Fruit fly (Drosophila melanogaster) whole organism, embryonic: Measurements from ENCODE around the gene Mtpalpha.

ENCODE experiments used
- Awh ChIP-seq: fragments of 200-800 bp; sonication (Bioruptor generic); IDR thresholded peaks from 2 replicates; pipeline ENCODE4, ENCODE4 v1.3.6; 2022; ENCODE audit warnings: missing biosample characterization, missing genetic modification characterization
- CG10366 ChIP-seq: fragments of 200-800 bp; sonication (Bioruptor generic); IDR thresholded peaks from 2 replicates; pipeline ENCODE4 v1.3.6; 2022; ENCODE audit warnings: missing biosample characterization, missing genetic modification characterization
- CG11560 ChIP-seq: fragments of 200-800 bp; sonication (Bioruptor generic); IDR thresholded peaks from 3 replicates; pipeline ENCODE4 v1.3.6; 2022; ENCODE audit warnings: missing biosample characterization, missing genetic modification characterization
- CG13894 ChIP-seq: fragments of 200-800 bp; sonication (Bioruptor generic); optimal IDR thresholded peaks from 3 replicates; lab custom pipeline; 2018; ENCODE audit warnings: missing biosample characterization, mild to moderate bottlenecking, missing genetic modification characterization, moderate library complexity
- CG15479 ChIP-seq: fragments of 200-800 bp; sonication (Bioruptor generic); optimal IDR thresholded peaks from 3 replicates; lab custom pipeline; 2019; ENCODE audit warnings: missing biosample characterization, mild to moderate bottlenecking, missing genetic modification characterization, moderate library complexity
- CG16863 ChIP-seq: fragments of 200-800 bp; sonication (Bioruptor generic); optimal IDR thresholded peaks from 3 replicates; lab custom pipeline; 2016; ENCODE audit warnings: missing biosample characterization, missing genetic modification characterization
- CG2202 ChIP-seq: fragments of 200-800 bp; sonication (Bioruptor generic); optimal IDR thresholded peaks from 2 replicates; lab custom pipeline; 2018; ENCODE audit warnings: missing biosample characterization, mild to moderate bottlenecking, missing genetic modification characterization
- CG2712 ChIP-seq: fragments of 200-800 bp; optimal IDR thresholded peaks from 3 replicates; lab custom pipeline; 2019; ENCODE audit warnings: missing biosample characterization, mild to moderate bottlenecking, missing genetic modification characterization, moderate library complexity
- CG3065 ChIP-seq: fragments of 200-800 bp; sonication (Bioruptor generic); optimal IDR thresholded peaks from 2 replicates; lab custom pipeline; 2016; ENCODE audit warnings: missing biosample characterization, missing genetic modification characterization
- CG3163 ChIP-seq: fragments of 200-800 bp; sonication (Bioruptor generic); optimal IDR thresholded peaks from 3 replicates; lab custom pipeline; 2016; ENCODE audit warnings: missing biosample characterization, missing genetic modification characterization
- CG3281 ChIP-seq: fragments of 200-800 bp; sonication (Bioruptor generic); optimal IDR thresholded peaks from 3 replicates; lab custom pipeline; 2017; ENCODE audit warnings: missing biosample characterization, mild to moderate bottlenecking, missing genetic modification characterization
- CG4424 ChIP-seq: fragments of 200-800 bp; sonication (Bioruptor generic); optimal IDR thresholded peaks from 3 replicates; lab custom pipeline; 2016; ENCODE audit warnings: missing biosample characterization, missing genetic modification characterization
- CG6254 ChIP-seq: fragments of 200-800 bp; sonication (Bioruptor generic); optimal IDR thresholded peaks from 3 replicates; lab custom pipeline; 2017; ENCODE audit warnings: mild to moderate bottlenecking, missing biosample characterization, missing genetic modification reagents, missing genetic modification characterization
- CTCF ChIP-seq: fragments of 200-800 bp; sonication (Bioruptor generic); optimal IDR thresholded peaks from 2 replicates; lab custom pipeline; 2017; ENCODE audit warnings: missing biosample characterization, mild to moderate bottlenecking, missing genetic modification characterization, moderate library complexity
- Doc2 ChIP-seq: fragments of 200-800 bp; sonication (Bioruptor generic); IDR thresholded peaks from 2 replicates; pipeline ENCODE4 v1.3.6; 2022; ENCODE audit warnings: missing biosample characterization, missing genetic modification characterization
- ERR ChIP-seq: fragments of 200-800 bp; sonication (Bioruptor generic); optimal IDR thresholded peaks from 2 replicates; lab custom pipeline; 2016; ENCODE audit warnings: missing biosample characterization, missing genetic modification characterization
- Eip74EF ChIP-seq, 2 experiments: fragments of 200-800 bp in 1 of 2; fragments of >200 bp in 1 of 2; sonication (Bioruptor generic) in 1 of 2; optimal IDR thresholded peaks; 2 replicates each; lab custom pipeline; 2017 to 2019; ENCODE audit warnings: missing biosample characterization in 2 of 2, missing genetic modification characterization in 2 of 2, mild to moderate bottlenecking in 1 of 2, moderate library complexity in 1 of 2
- Elba2 ChIP-seq: fragments of 200-800 bp; sonication (Bioruptor generic); optimal IDR thresholded peaks from 3 replicates; lab custom pipeline; 2016; ENCODE audit warnings: missing biosample characterization, missing genetic modification characterization
- HLH4C ChIP-seq: fragments of 200-800 bp; sonication (Bioruptor generic); IDR thresholded peaks from 3 replicates; pipeline ENCODE4 v1.3.6; 2022; ENCODE audit warnings: missing biosample characterization, missing genetic modification characterization; ENCODE audit not compliant: partially characterized antibody
- HLH54F ChIP-seq: fragments of 200-800 bp; sonication (Bioruptor generic); optimal IDR thresholded peaks from 3 replicates; lab custom pipeline; 2016; ENCODE audit warnings: missing biosample characterization, missing genetic modification characterization
- Lhr ChIP-seq: fragments of 200-800 bp; sonication (Bioruptor generic); optimal IDR thresholded peaks from 3 replicates; lab custom pipeline; 2017; ENCODE audit warnings: mild to moderate bottlenecking, missing biosample characterization, missing genetic modification reagents, missing genetic modification characterization
- NK7.1 ChIP-seq: fragments of 200-800 bp; sonication (Bioruptor generic); optimal IDR thresholded peaks from 3 replicates; lab custom pipeline; 2016; ENCODE audit warnings: missing biosample characterization, missing genetic modification characterization
- Pdp1 ChIP-seq, 2 experiments: fragments of 200-800 bp; sonication (Bioruptor generic); optimal IDR thresholded peaks; 3 replicates each; lab custom pipeline; 2016; ENCODE audit warnings: missing biosample characterization in 2 of 2, missing genetic modification characterization in 2 of 2, mild to moderate bottlenecking in 1 of 2, moderate library complexity in 1 of 2
- Rfx ChIP-seq: fragments of 200-800 bp; sonication (Bioruptor generic); IDR thresholded peaks from 2 replicates; pipeline ENCODE4 v1.3.6; 2022; ENCODE audit warnings: missing biosample characterization, missing genetic modification characterization
- Scr ChIP-seq: fragments of 200-800 bp; sonication (Bioruptor generic); IDR thresholded peaks from 2 replicates; pipeline ENCODE4 v1.3.6; 2022; ENCODE audit warnings: missing biosample characterization, missing genetic modification characterization; ENCODE audit not compliant: partially characterized antibody
- Side ChIP-seq: fragments of 200-800 bp; sonication (Bioruptor generic); optimal IDR thresholded peaks from 2 replicates; lab custom pipeline; 2016; ENCODE audit warnings: missing biosample characterization, missing genetic modification characterization
- Sox100B ChIP-seq: fragments of 200-800 bp; sonication (Bioruptor generic); optimal IDR thresholded peaks from 3 replicates; lab custom pipeline; 2018; ENCODE audit warnings: missing biosample characterization, mild to moderate bottlenecking, missing genetic modification characterization
- Taf1 ChIP-seq: fragments of 200-800 bp; sonication (Bioruptor generic); IDR thresholded peaks from 2 replicates; pipeline ENCODE4 v1.3.6; 2022; ENCODE audit warnings: missing biosample characterization, missing genetic modification characterization
- Usf ChIP-seq: fragments of 200-800 bp; sonication (Bioruptor generic); optimal IDR thresholded peaks from 2 replicates; lab custom pipeline; 2017; ENCODE audit warnings: missing genotype, missing biosample characterization, missing genetic modification characterization
- bigmax ChIP-seq: fragments of 200-800 bp; sonication (Bioruptor generic); optimal IDR thresholded peaks from 2 replicates; lab custom pipeline; 2018; ENCODE audit warnings: missing biosample characterization, mild to moderate bottlenecking, missing genetic modification characterization
- bsh ChIP-seq, 2 experiments: fragments of 200-800 bp; sonication (Bioruptor generic); optimal IDR thresholded peaks; 2 replicates each; lab custom pipeline; 2017 to 2018; ENCODE audit warnings: mild to moderate bottlenecking in 2 of 2, missing biosample characterization in 2 of 2, missing genetic modification characterization in 2 of 2, moderate library complexity in 1 of 2
- cwo ChIP-seq: fragments of 200-800 bp; sonication (Bioruptor generic); optimal IDR thresholded peaks from 3 replicates; lab custom pipeline; 2017; ENCODE audit warnings: missing biosample characterization, missing genetic modification characterization, mild to moderate bottlenecking, moderate library complexity, missing genetic modification reagents
- dimm ChIP-seq: fragments of 200-800 bp; sonication (Bioruptor generic); IDR thresholded peaks from 2 replicates; pipeline ENCODE4 v1.3.6; 2022; ENCODE audit warnings: missing biosample characterization, missing genetic modification characterization
- esg ChIP-seq: fragments of 200-800 bp; sonication (Bioruptor generic); conservative IDR thresholded peaks from 2 replicates; pipeline ENCODE4 v1.3.6; 2022; ENCODE audit warnings: missing biosample characterization, missing genetic modification characterization
- fd3F ChIP-seq: fragments of 200-800 bp; sonication (Bioruptor generic); optimal IDR thresholded peaks from 2 replicates; lab custom pipeline; 2018; ENCODE audit warnings: missing biosample characterization, mild to moderate bottlenecking, missing genetic modification characterization, moderate library complexity
- fu2 ChIP-seq: fragments of 200-800 bp; sonication (Bioruptor generic); optimal IDR thresholded peaks from 2 replicates; lab custom pipeline; 2016; ENCODE audit warnings: missing biosample characterization, missing genetic modification characterization
- gem ChIP-seq: fragments of 200-800 bp; sonication (Bioruptor generic); optimal IDR thresholded peaks from 2 replicates; lab custom pipeline; 2019; ENCODE audit warnings: missing biosample characterization, mild to moderate bottlenecking, missing genetic modification characterization, moderate library complexity
- grn ChIP-seq: fragments of 200-800 bp; sonication (Bioruptor generic); optimal IDR thresholded peaks from 3 replicates; lab custom pipeline; 2017; ENCODE audit warnings: missing biosample characterization, missing genetic modification characterization
- gro ChIP-seq: fragments of 200-800 bp; sonication (Bioruptor generic); optimal IDR thresholded peaks from 2 replicates; lab custom pipeline; 2016; ENCODE audit warnings: missing biosample characterization, missing genetic modification characterization
- inv ChIP-seq: fragments of 200-800 bp; sonication (Bioruptor generic); IDR thresholded peaks from 2 replicates; pipeline ENCODE4 v1.3.6; 2022; ENCODE audit warnings: missing biosample characterization, missing genetic modification characterization; ENCODE audit not compliant: partially characterized antibody
- kah ChIP-seq: fragments of 200-800 bp; sonication (Bioruptor generic); optimal IDR thresholded peaks from 2 replicates; lab custom pipeline; 2018; ENCODE audit warnings: missing biosample characterization, mild to moderate bottlenecking, missing genetic modification characterization
- otp ChIP-seq: fragments of 200-800 bp; sonication (Bioruptor generic); IDR thresholded peaks from 3 replicates; pipeline ENCODE4, ENCODE4 v1.3.6; 2022; ENCODE audit warnings: missing biosample characterization, missing genetic modification characterization
- p53 ChIP-seq: fragments of 200-800 bp; sonication (Bioruptor generic); optimal IDR thresholded peaks from 2 replicates; lab custom pipeline; 2016; ENCODE audit warnings: missing biosample characterization, missing genetic modification characterization
- pros ChIP-seq: fragments of 200-800 bp; sonication (Bioruptor generic); optimal IDR thresholded peaks from 3 replicates; lab custom pipeline; 2019; ENCODE audit warnings: missing biosample characterization, mild to moderate bottlenecking, missing genetic modification characterization, moderate library complexity
- ssp ChIP-seq: fragments of 200-800 bp; sonication (Bioruptor generic); IDR thresholded peaks from 2 replicates; pipeline ENCODE4 v1.3.6; 2022; ENCODE audit warnings: missing biosample characterization, missing genetic modification characterization
- stc ChIP-seq: fragments of 200-800 bp; sonication (Bioruptor generic); IDR thresholded peaks from 2 replicates; pipeline ENCODE4 v1.3.6; 2022; ENCODE audit warnings: missing biosample characterization, missing genetic modification characterization
- tll ChIP-seq, 2 experiments: fragments of 200-800 bp in 1 of 2; fragments of >200 bp in 1 of 2; sonication (Bioruptor generic) in 1 of 2; optimal IDR thresholded peaks; 2 replicates each; lab custom pipeline; 2017 to 2019; ENCODE audit warnings: missing biosample characterization in 2 of 2, missing genetic modification characterization in 2 of 2, mild to moderate bottlenecking in 1 of 2, moderate library complexity in 1 of 2
- wek ChIP-seq: fragments of 200-800 bp; sonication (Bioruptor generic); optimal IDR thresholded peaks from 3 replicates; lab custom pipeline; 2018; ENCODE audit warnings: missing biosample characterization, mild to moderate bottlenecking, missing genetic modification characterization, moderate library complexity

Gene Mtpalpha

DNA sequence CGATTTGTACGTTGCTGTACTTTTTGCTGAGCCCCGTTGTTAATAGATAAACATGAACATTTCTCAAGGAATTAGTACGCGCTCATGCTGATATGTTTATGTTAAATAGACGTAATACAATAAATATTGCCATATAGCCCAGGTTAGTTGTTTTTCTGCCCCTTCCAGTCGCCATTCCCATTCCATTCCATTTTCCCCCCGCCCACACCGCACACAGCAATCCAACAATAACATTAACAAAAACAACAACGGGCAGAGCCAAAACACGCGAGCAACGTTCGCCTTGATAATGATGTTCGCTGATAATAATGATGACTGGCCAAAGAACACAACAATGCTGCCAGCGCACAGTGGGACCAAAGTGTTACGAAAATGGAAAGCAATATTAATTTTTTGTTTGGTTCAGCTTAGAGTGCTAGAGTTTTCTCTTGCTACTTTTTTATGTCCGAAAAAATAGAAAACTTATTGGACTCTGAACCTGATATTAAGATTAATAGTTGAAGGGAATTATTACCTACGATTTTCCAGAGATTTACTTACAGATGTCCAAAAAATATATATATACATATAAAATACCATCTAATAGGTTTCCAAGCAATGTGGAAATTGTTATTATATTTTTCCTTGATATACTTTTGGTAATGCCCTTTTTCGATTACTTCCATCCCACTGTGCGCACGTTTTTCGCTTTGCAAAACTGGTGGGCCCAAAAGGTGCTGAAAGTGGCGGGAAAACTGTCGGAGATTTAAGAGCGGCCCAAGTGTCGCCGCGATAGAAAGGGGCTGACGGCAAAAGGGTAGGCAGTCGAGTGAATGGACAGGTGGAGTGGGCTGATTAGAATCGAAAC lies 6.8 kb downstream of the Mtpalpha start (continued):
- peak; percentile 64 for TF ChIP-seq fu2
- TF ChIP-seq CG2712 (tag; lab: Kevin White, UChicago), result peak; percentile 97
- peak; percentile 65 for TF ChIP-seq CTCF
- peak; percentile 81 for TF ChIP-seq CG11560 (tag; lab: Robert Waterston, UW)
- TF ChIP-seq CG4424 (GFP tag; lab: Kevin White, UChicago), result peak; percentile 97
- TF ChIP-seq grn, result peak; percentile 64
- peak; percentile 53 for TF ChIP-seq CG3163 (GFP tag; lab: Kevin White, UChicago)
- TF ChIP-seq Usf (GFP tag; lab: Kevin White, UChicago), result peak; percentile 94
- TF ChIP-seq CG3281 (GFP tag; lab: Kevin White, UChicago), result peak; percentile 98
- TF ChIP-seq cwo (GFP tag; lab: Kevin White, UChicago), result peak; percentile 98
- peak; percentile 93 for TF ChIP-seq CG6254 (GFP tag; lab: Kevin White, UChicago)
- peak; percentile 67 for TF ChIP-seq Lhr (GFP tag; lab: Kevin White, UChicago)
- TF ChIP-seq bigmax (GFP tag; lab: Kevin White, UChicago), result no peak
- TF ChIP-seq ERR (GFP tag; lab: Kevin White, UChicago), result no peak
- peak; percentile 44 for TF ChIP-seq pros (GFP tag; lab: Kevin White, UChicago)
- TF ChIP-seq p53, result peak; percentile 39
- peak; percentile 79 for TF ChIP-seq Side (GFP tag; lab: Kevin White, UChicago)
- TF ChIP-seq Rfx (GFP tag; lab: Robert Waterston, UW), result peak; percentile 92
- peak; percentile 83 for TF ChIP-seq CG16863 (GFP tag; lab: Kevin White, UChicago)
- peak; percentile 98 for TF ChIP-seq gem
- peak; percentile 90 for TF ChIP-seq kah (GFP tag; lab: Kevin White, UChicago)
- peak; percentile 88 for TF ChIP-seq Awh
- peak; percentile 85 for TF ChIP-seq esg
- peak; percentile 93 to 97 for TF ChIP-seq bsh (GFP tag; optimal IDR thresholded peaks at IDR 0.05; lab: Kevin White, UChicago)
- peak; percentile 47 for TF ChIP-seq inv (GFP tag; lab: Robert Waterston, UW)
- TF ChIP-seq Taf1 (GFP tag; lab: Robert Waterston, UW), result peak; percentile 82
- peak; percentile 52; the same call in 1 of the 2 replicates for TF ChIP-seq Doc2 (GFP tag; lab: Robert Waterston, UW)
- peak; percentile 85 for TF ChIP-seq CG10366 (GFP tag; lab: Robert Waterston, UW)
- TF ChIP-seq CG15479 (GFP tag; lab: Kevin White, UChicago), result peak; percentile 91
- peak in 1 of 2 experiments; percentile 76 for TF ChIP-seq tll (GFP tag; optimal IDR thresholded peaks at IDR 0.05; lab: Kevin White, UChicago)
- peak; percentile 78 for TF ChIP-seq CG3065 (GFP tag; lab: Kevin White, UChicago)
- TF ChIP-seq HLH4C (GFP tag; lab: Robert Waterston, UW), result no peak; the same call in 2 of the 3 replicates
- peak; percentile 95 for TF ChIP-seq fd3F (GFP tag; lab: Kevin White, UChicago)
- TF ChIP-seq stc (GFP tag; lab: Robert Waterston, UW), result peak; percentile 90
- peak; percentile 82 for TF ChIP-seq ssp
- peak; percentile 77 to 87 for TF ChIP-seq Pdp1 (GFP tag; optimal IDR thresholded peaks at IDR 0.05; lab: Kevin White, UChicago)
- TF ChIP-seq CG2202 (tag; lab: Kevin White, UChicago), result peak; percentile 87
- peak; percentile 94 for TF ChIP-seq CG13894 (tag; lab: Kevin White, UChicago)
- TF ChIP-seq HLH54F (GFP tag; lab: Kevin White, UChicago), result peak; percentile 87
- peak; percentile 98 for TF ChIP-seq Sox100B (GFP tag; lab: Kevin White, UChicago)
- TF ChIP-seq Scr (GFP tag; lab: Robert Waterston, UW), result peak; percentile 48
- peak; percentile 80 for TF ChIP-seq Elba2
- peak; percentile 66 for TF ChIP-seq wek (GFP tag; lab: Kevin White, UChicago)
- peak; percentile 67 for TF ChIP-seq NK7.1 (GFP tag; lab: Kevin White, UChicago)
- TF ChIP-seq gro (GFP tag; lab: Kevin White, UChicago), result peak; percentile 85
- TF ChIP-seq Eip74EF (GFP tag; optimal IDR thresholded peaks at IDR 0.05; lab: Kevin White, UChicago), result peak in 1 of 2 experiments; percentile 95
- peak; percentile 52; the same call in 1 of the 3 replicates for TF ChIP-seq otp (GFP tag; lab: Robert Waterston, UW)
- peak; percentile 62; the same call in 1 of the 2 replicates for TF ChIP-seq dimm
